Fruit fly (Drosophila melanogaster) whole organism, embryonic: ENCODE results near the gene sky.

Experiments used
- Abd-B ChIP-seq: fragments of 200-800 bp; sonication (Bioruptor generic); optimal IDR thresholded peaks from 2 replicates; lab custom pipeline; 2018; ENCODE audit warnings: missing biosample characterization, mild to moderate bottlenecking, missing genetic modification characterization, moderate library complexity
- Antp ChIP-seq: fragments of 200-800 bp; sonication (Bioruptor generic); optimal IDR thresholded peaks from 3 replicates; lab custom pipeline; 2016; ENCODE audit warnings: missing biosample characterization, missing genetic modification characterization
- Atf3 ChIP-seq: fragments of 200-800 bp; sonication (Bioruptor generic); optimal IDR thresholded peaks from 3 replicates; lab custom pipeline; 2016; ENCODE audit warnings: missing biosample characterization, missing genetic modification characterization
- Bdp1 ChIP-seq: fragments of 200-800 bp; sonication (Bioruptor generic); optimal IDR thresholded peaks from 3 replicates; lab custom pipeline; 2016; ENCODE audit warnings: missing biosample characterization, missing genetic modification characterization
- CG10366 ChIP-seq: fragments of 200-800 bp; sonication (Bioruptor generic); IDR thresholded peaks from 2 replicates; pipeline ENCODE4 v1.3.6; 2022; ENCODE audit warnings: missing biosample characterization, missing genetic modification characterization
- CG10543 ChIP-seq: fragments of 200-800 bp; sonication (Bioruptor generic); optimal IDR thresholded peaks from 3 replicates; lab custom pipeline; 2017; ENCODE audit warnings: missing biosample characterization, mild to moderate bottlenecking, missing genetic modification characterization, moderate library complexity
- CG12659 ChIP-seq: fragments of 200-800 bp; sonication (Bioruptor generic); optimal IDR thresholded peaks from 3 replicates; lab custom pipeline; 2017; ENCODE audit warnings: mild to moderate bottlenecking, missing biosample characterization, missing genetic modification reagents, missing genetic modification characterization
- CG13123 ChIP-seq: fragments of 200-800 bp; sonication (Bioruptor generic); optimal IDR thresholded peaks from 2 replicates; lab custom pipeline; 2016; ENCODE audit warnings: missing biosample characterization, missing genetic modification characterization
- CG14710 ChIP-seq: fragments of 200-800 bp; sonication (Bioruptor generic); optimal IDR thresholded peaks from 3 replicates; lab custom pipeline; 2019; ENCODE audit warnings: missing biosample characterization, mild to moderate bottlenecking, missing genetic modification characterization, moderate library complexity
- CG14965 ChIP-seq: fragments of 200-800 bp; sonication (Bioruptor generic); optimal IDR thresholded peaks from 2 replicates; lab custom pipeline; 2016; ENCODE audit warnings: missing biosample characterization, missing genetic modification characterization, borderline replicate concordance
- CG15269 ChIP-seq: fragments of 200-800 bp; sonication (Bioruptor generic); optimal IDR thresholded peaks from 2 replicates; lab custom pipeline; 2018; ENCODE audit warnings: missing biosample characterization, mild to moderate bottlenecking, missing genetic modification characterization, moderate library complexity
- CG17912 ChIP-seq: fragments of 200-800 bp; sonication (Bioruptor generic); optimal IDR thresholded peaks from 2 replicates; lab custom pipeline; 2018; ENCODE audit warnings: missing biosample characterization, mild to moderate bottlenecking, missing genetic modification characterization
- CG18619 ChIP-seq: fragments of 200-800 bp; sonication (Bioruptor generic); optimal IDR thresholded peaks from 3 replicates; lab custom pipeline; 2017; ENCODE audit warnings: missing biosample characterization, mild to moderate bottlenecking, missing genetic modification characterization
- CG33557 ChIP-seq: fragments of 200-800 bp; sonication (Bioruptor generic); optimal IDR thresholded peaks from 2 replicates; lab custom pipeline; 2019; ENCODE audit warnings: missing biosample characterization, mild to moderate bottlenecking, missing genetic modification characterization, moderate library complexity
- CG5180 ChIP-seq: fragments of 200-800 bp; sonication (Bioruptor generic); optimal IDR thresholded peaks from 3 replicates; lab custom pipeline; 2017; ENCODE audit warnings: missing biosample characterization, missing genetic modification characterization, mild to moderate bottlenecking, moderate library complexity, missing genetic modification reagents
- CG6175 ChIP-seq: fragments of 200-800 bp; sonication (Bioruptor generic); IDR thresholded peaks from 3 replicates; pipeline ENCODE4 v1.3.6; 2022; ENCODE audit warnings: missing biosample characterization, missing genetic modification characterization
- CG6254 ChIP-seq: fragments of 200-800 bp; sonication (Bioruptor generic); optimal IDR thresholded peaks from 3 replicates; lab custom pipeline; 2017; ENCODE audit warnings: mild to moderate bottlenecking, missing biosample characterization, missing genetic modification reagents, missing genetic modification characterization
- CG7786 ChIP-seq: fragments of 200-800 bp; sonication (Bioruptor generic); optimal IDR thresholded peaks from 2 replicates; lab custom pipeline; 2016; ENCODE audit warnings: missing biosample characterization, missing genetic modification characterization
- CG9437 ChIP-seq: fragments of 200-800 bp; sonication (Bioruptor generic); optimal IDR thresholded peaks from 2 replicates; lab custom pipeline; 2018; ENCODE audit warnings: missing biosample characterization, mild to moderate bottlenecking, missing genetic modification characterization
- Dad ChIP-seq: fragments of 200-800 bp; sonication (Bioruptor generic); optimal IDR thresholded peaks from 3 replicates; lab custom pipeline; 2016; ENCODE audit warnings: missing biosample characterization, missing genetic modification characterization
- Ets65A ChIP-seq: fragments of 200-800 bp; sonication (Bioruptor generic); peaks from one replicate; lab custom pipeline; 2016; ENCODE audit warnings: missing biosample characterization, missing genetic modification characterization
- Fer1 ChIP-seq: fragments of 200-800 bp; sonication (Bioruptor generic); optimal IDR thresholded peaks from 2 replicates; lab custom pipeline; 2017; ENCODE audit warnings: missing biosample characterization, mild to moderate bottlenecking, missing genetic modification characterization
- Gug ChIP-seq: fragments of 200-800 bp; sonication (Bioruptor generic); IDR thresholded peaks from 4 replicates; pipeline ENCODE4 v1.3.6; 2022; ENCODE audit warnings: missing biosample characterization, missing genetic modification characterization
- HLH3B ChIP-seq: fragments of 200-800 bp; sonication (Bioruptor generic); IDR thresholded peaks from 2 replicates; pipeline ENCODE4 v1.3.6; 2022; ENCODE audit warnings: missing biosample characterization, missing genetic modification characterization
- NC2β ChIP-seq: fragments of 200-800 bp; sonication (Bioruptor generic); optimal IDR thresholded peaks from 2 replicates; lab custom pipeline; 2016; ENCODE audit warnings: missing biosample characterization, missing genetic modification characterization
- Nf-YA ChIP-seq: fragments of 200-800 bp; sonication (Bioruptor generic); IDR thresholded peaks from 2 replicates; pipeline ENCODE4 v1.3.6; 2022; ENCODE audit warnings: missing biosample characterization, missing genetic modification characterization
- Oaz ChIP-seq: fragments of 200-800 bp; sonication (Bioruptor generic); IDR thresholded peaks from 2 replicates; pipeline ENCODE4 v1.3.6; 2022; ENCODE audit warnings: missing biosample characterization, missing genetic modification characterization
- PHDP ChIP-seq: fragments of 200-800 bp; sonication (Bioruptor generic); optimal IDR thresholded peaks from 3 replicates; lab custom pipeline; 2018; ENCODE audit warnings: missing biosample characterization, mild to moderate bottlenecking, missing genetic modification characterization, moderate library complexity
- Rfx ChIP-seq: fragments of 200-800 bp; sonication (Bioruptor generic); IDR thresholded peaks from 2 replicates; pipeline ENCODE4 v1.3.6; 2022; ENCODE audit warnings: missing biosample characterization, missing genetic modification characterization
- Side ChIP-seq: fragments of 200-800 bp; sonication (Bioruptor generic); optimal IDR thresholded peaks from 2 replicates; lab custom pipeline; 2016; ENCODE audit warnings: missing biosample characterization, missing genetic modification characterization
- Sox100B ChIP-seq: fragments of 200-800 bp; sonication (Bioruptor generic); optimal IDR thresholded peaks from 3 replicates; lab custom pipeline; 2018; ENCODE audit warnings: missing biosample characterization, mild to moderate bottlenecking, missing genetic modification characterization
- Stat92E ChIP-seq, 3 experiments: fragments of >200 bp in 2 of 3; fragments of 200-800 bp in 1 of 3; sonication (Bioruptor generic) in 1 of 3; optimal IDR thresholded peaks; 2 replicates each; lab custom pipeline; 2017 to 2019; ENCODE audit warnings: missing biosample characterization in 3 of 3, missing genetic modification characterization in 3 of 3, mild to moderate bottlenecking in 1 of 3, moderate library complexity in 1 of 3
- Xbp1 ChIP-seq: fragments of 200-800 bp; sonication (Bioruptor generic); optimal IDR thresholded peaks from 3 replicates; lab custom pipeline; 2016; ENCODE audit warnings: missing biosample characterization, mild to moderate bottlenecking, missing genetic modification characterization
- al ChIP-seq: fragments of 200-800 bp; sonication (Bioruptor generic); IDR thresholded peaks from 2 replicates; pipeline ENCODE4 v1.3.6; 2022; ENCODE audit warnings: missing biosample characterization, missing genetic modification characterization
- ap ChIP-seq: fragments of 200-800 bp; sonication (Bioruptor generic); IDR thresholded peaks from 2 replicates; pipeline ENCODE4 v1.3.6; 2022; ENCODE audit warnings: missing biosample characterization, missing genetic modification characterization
- ash1 ChIP-seq: fragments of 200-800 bp; sonication (Bioruptor generic); optimal IDR thresholded peaks from 2 replicates; lab custom pipeline; 2018; ENCODE audit warnings: missing biosample characterization, mild to moderate bottlenecking, missing genetic modification characterization
- crp ChIP-seq, 2 experiments: fragments of 200-800 bp; sonication (Bioruptor generic); optimal IDR thresholded peaks; 2 replicates in 1 of 2; 3 replicates in 1 of 2; lab custom pipeline; 2017; ENCODE audit warnings: missing biosample characterization in 2 of 2, missing genetic modification characterization in 2 of 2, mild to moderate bottlenecking in 1 of 2, moderate library complexity in 1 of 2
- dan ChIP-seq: fragments of 200-800 bp; sonication (Bioruptor generic); IDR thresholded peaks from 2 replicates; pipeline ENCODE4 v1.3.6; 2022; ENCODE audit warnings: missing biosample characterization, missing genetic modification characterization
- ems ChIP-seq: fragments of 200-800 bp; sonication (Bioruptor generic); optimal IDR thresholded peaks from 3 replicates; lab custom pipeline; 2016; ENCODE audit warnings: missing biosample characterization, missing genetic modification characterization
- gsb-n ChIP-seq: fragments of 200-800 bp; sonication (Bioruptor generic); optimal IDR thresholded peaks from 3 replicates; lab custom pipeline; 2018; ENCODE audit warnings: missing biosample characterization, mild to moderate bottlenecking, missing genetic modification characterization
- knrl ChIP-seq: fragments of 200-800 bp; sonication (Bioruptor generic); IDR thresholded peaks from 3 replicates; pipeline ENCODE4 v1.3.6; 2022; ENCODE audit warnings: missing biosample characterization, missing genetic modification characterization; ENCODE audit not compliant: partially characterized antibody
- nerfin-2 ChIP-seq: fragments of 200-800 bp; sonication (Bioruptor generic); IDR thresholded peaks from 2 replicates; pipeline ENCODE4 v1.3.6; 2022; ENCODE audit warnings: missing biosample characterization, missing genetic modification characterization; ENCODE audit not compliant: partially characterized antibody
- prd ChIP-seq, 3 experiments: fragments of >200 bp in 2 of 3; fragments of 200-800 bp in 1 of 3; sonication (Bioruptor generic) in 1 of 3; optimal IDR thresholded peaks in 2 of 3; IDR thresholded peaks in 1 of 3; 2 replicates in 2 of 3; 3 replicates in 1 of 3; pipeline versions ENCODE4 v1.3.6 to Lab custom; 2017 to 2022; ENCODE audit warnings: missing biosample characterization in 1 of 3, missing genetic modification characterization in 1 of 3
- run ChIP-seq: fragments of 200-800 bp; sonication (Bioruptor generic); optimal IDR thresholded peaks from 3 replicates; lab custom pipeline; 2018; ENCODE audit warnings: missing biosample characterization, mild to moderate bottlenecking, missing genetic modification characterization
- seq ChIP-seq: fragments of 200-800 bp; sonication (Bioruptor generic); IDR thresholded peaks from 2 replicates; pipeline ENCODE4 v1.3.6; 2022; ENCODE audit warnings: missing biosample characterization, missing genetic modification characterization
- slbo ChIP-seq: fragments of 200-800 bp; sonication (Bioruptor generic); IDR thresholded peaks from 2 replicates; pipeline ENCODE4 v1.3.6; 2022; ENCODE audit warnings: missing biosample characterization, missing genetic modification characterization
- sr ChIP-seq: fragments of 200-800 bp; sonication (Bioruptor generic); IDR thresholded peaks from 3 replicates; pipeline ENCODE4 v1.3.6; 2022; ENCODE audit warnings: missing biosample characterization, missing genetic modification characterization
- ttk ChIP-seq: fragments of 200-800 bp; sonication (Bioruptor generic); IDR thresholded peaks from 2 replicates; pipeline ENCODE4 v2.1.2; 2022; ENCODE audit warnings: missing biosample characterization, missing genetic modification characterization
- zf30C ChIP-seq: fragments of 200-800 bp; sonication (Bioruptor generic); optimal IDR thresholded peaks from 3 replicates; lab custom pipeline; 2018; ENCODE audit warnings: missing biosample characterization, mild to moderate bottlenecking, missing genetic modification characterization

Gene sky

DNA sequence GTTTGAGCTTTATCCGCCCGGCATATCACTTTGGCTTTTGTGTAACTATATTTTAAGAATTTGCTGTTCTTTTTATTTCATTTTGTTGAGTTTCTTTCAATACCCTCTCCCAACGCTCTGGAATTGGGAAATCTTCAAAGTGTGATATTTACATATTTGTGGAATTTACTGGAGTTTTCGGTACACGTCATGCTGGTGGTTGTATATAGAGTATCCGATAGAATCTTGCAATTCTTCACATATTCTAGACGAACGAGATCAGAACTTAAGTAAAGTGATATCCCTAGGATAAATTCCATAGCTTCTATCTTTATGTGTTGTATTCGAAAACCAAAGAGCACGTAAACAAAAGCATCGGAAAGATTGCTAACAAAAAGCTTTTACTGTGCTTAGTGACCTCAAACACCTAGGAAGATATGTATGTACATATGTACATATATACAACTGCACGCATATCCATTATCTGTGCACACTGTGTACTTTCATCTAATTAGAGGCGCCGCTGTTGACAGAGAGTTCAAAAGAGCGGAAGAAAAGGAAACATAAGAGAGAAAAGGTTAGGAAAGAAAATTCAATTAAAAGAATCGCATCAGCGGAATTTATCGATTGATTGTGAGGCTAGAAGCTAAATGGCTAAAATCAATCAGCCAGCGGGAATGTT lies 21.9 kb downstream of the sky start (continued):
- TF ChIP-seq CG14710 (tag; lab: Kevin White, UChicago) (peak; percentile 40), crp (GFP tag; optimal IDR thresholded peaks at IDR 0.05; lab: Kevin White, UChicago) (no peak), CG7786 (GFP tag; lab: Kevin White, UChicago) (no peak), ap (GFP tag; lab: Robert Waterston, UW) (no peak), run (tag; lab: Kevin White, UChicago) (peak; percentile 46), slbo (GFP tag; lab: Robert Waterston, UW) (no peak), Dad (no peak), Ets65A (GFP tag; lab: Kevin White, UChicago) (no peak), Sox100B (GFP tag; lab: Kevin White, UChicago) (peak; percentile 55), Antp (no peak), CG13123 (GFP tag; lab: Kevin White, UChicago) (peak; percentile 16), Side (GFP tag; lab: Kevin White, UChicago) (no peak), knrl (GFP tag; lab: Robert Waterston, UW) (no peak), prd (optimal IDR thresholded peaks at IDR 0.05; lab: Kevin White, UChicago) (no peak), prd (GFP tag; IDR thresholded peaks at IDR 0.05; lab: Robert Waterston, UW) (no peak), CG33557 (GFP tag; lab: Kevin White, UChicago) (peak; percentile 54), nerfin-2 (GFP tag; lab: Robert Waterston, UW) (no peak), zf30C (GFP tag; lab: Kevin White, UChicago) (no peak), dan (GFP tag; lab: Robert Waterston, UW) (no peak), CG10543 (GFP tag; lab: Kevin White, UChicago) (peak; percentile 40), CG6254 (GFP tag; lab: Kevin White, UChicago) (peak; percentile 34), Gug (GFP tag; lab: Robert Waterston, UW) (no peak), Xbp1 (GFP tag; lab: Kevin White, UChicago) (no peak), CG12659 (GFP tag; lab: Kevin White, UChicago) (no peak), PHDP (tag; lab: Kevin White, UChicago) (peak; percentile 34), CG5180 (GFP tag; lab: Kevin White, UChicago) (peak; percentile 72), sr (GFP tag; lab: Robert Waterston, UW) (no peak), gsb-n (tag; lab: Kevin White, UChicago) (peak; percentile 11), CG9437 (GFP tag; lab: Kevin White, UChicago) (no peak), Stat92E (GFP tag; optimal IDR thresholded peaks at IDR 0.05; lab: Kevin White, UChicago) (no peak), ash1 (GFP tag; lab: Kevin White, UChicago) (peak; percentile 13), CG6175 (GFP tag; lab: Robert Waterston, UW) (no peak), Atf3 (GFP tag; lab: Kevin White, UChicago) (no peak), seq (0 out of 2 replicates have a peak, but pooled peaks have one; percentile 27), ems (GFP tag; lab: Kevin White, UChicago) (no peak), NC2β (GFP tag; lab: Kevin White, UChicago) (no peak), HLH3B (GFP tag; lab: Robert Waterston, UW) (peak; percentile 39; the same call in 1 of the 2 replicates), Fer1 (GFP tag; lab: Kevin White, UChicago) (peak; percentile 46), CG10366 (GFP tag; lab: Robert Waterston, UW) (no peak), CG14965 (GFP tag; lab: Kevin White, UChicago) (no peak), CG15269 (tag; lab: Kevin White, UChicago) (peak; percentile 32), Bdp1 (no peak), CG18619 (GFP tag; lab: Kevin White, UChicago) (peak; percentile 42), ttk (no peak), al (no peak), CG17912 (peak; percentile 93), Abd-B (GFP tag; lab: Kevin White, UChicago) (no peak), Oaz (no peak), Rfx (GFP tag; lab: Robert Waterston, UW) (no peak), Nf-YA (GFP tag; lab: Robert Waterston, UW) (peak; percentile 46; the same call in 1 of the 2 replicates)
